Fruit fly (Drosophila melanogaster) whole organism, wandering third instar larva: ENCODE data around the gene crim.

ENCODE experiments used
- Dfd ChIP-seq: fragments of >200 bp; optimal IDR thresholded peaks from 2 replicates; lab custom pipeline; 2017; ENCODE audit warnings: missing biosample characterization, missing genetic modification characterization
- Dif ChIP-seq: fragments of 200-275, 200-300 bp; sonication (Bioruptor generic); optimal IDR thresholded peaks from 2 replicates; lab custom pipeline; 2018; ENCODE audit warnings: missing biosample characterization, missing genetic modification characterization; ENCODE audit not compliant: partially characterized antibody
- OdsH ChIP-seq: fragments of 200-800 bp; sonication (Bioruptor generic); optimal IDR thresholded peaks from 2 replicates; lab custom pipeline; 2016; ENCODE audit warnings: missing biosample characterization, mild to moderate bottlenecking, missing genetic modification characterization
- pan ChIP-seq: fragments of >200 bp; optimal IDR thresholded peaks from 2 replicates; lab custom pipeline; 2017

DNA sequence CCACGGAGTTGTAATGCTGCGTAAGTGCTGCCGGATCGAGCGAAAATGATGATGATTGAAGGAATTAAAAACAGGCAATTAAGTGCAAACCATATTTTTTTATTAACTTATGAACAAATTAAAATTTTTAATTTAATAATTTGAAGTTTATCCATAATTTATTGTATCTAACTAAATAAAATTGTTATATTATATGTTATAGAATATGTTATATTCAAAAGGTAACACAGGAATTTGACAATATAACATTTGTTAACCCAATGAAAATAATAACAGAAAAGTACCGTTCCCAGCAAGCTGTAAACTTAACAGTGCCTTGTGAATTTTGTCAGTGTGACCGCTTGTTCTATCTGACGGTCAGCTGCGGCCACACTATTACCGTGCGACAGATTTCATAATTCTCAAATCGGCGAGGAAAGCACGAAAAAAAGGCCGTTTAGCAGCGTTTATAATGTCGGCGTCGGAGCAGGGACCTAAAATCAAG lies 2.5 kb downstream of the crim start, which contains the start of the genes Ccdc56 and mtTFB1:
- TF ChIP-seq Dfd (GFP tag; lab: Kevin White, UChicago) (no peak), pan (no peak), OdsH (no peak), Dif (GFP tag; lab: Kevin White, UChicago) (no peak)
